Fruit fly (Drosophila melanogaster) whole organism, prepupa: ENCODE measurements around the gene msps.

ENCODE experiments used
- CG1621 ChIP-seq: fragments of 200-800 bp; sonication (Bioruptor generic); optimal IDR thresholded peaks from 3 replicates; lab custom pipeline; 2018; ENCODE audit warnings: missing biosample characterization, mild to moderate bottlenecking, missing genetic modification characterization
- CG6792 ChIP-seq: fragments of 200-800 bp; sonication (Bioruptor generic); optimal IDR thresholded peaks from 3 replicates; lab custom pipeline; 2016; ENCODE audit warnings: missing biosample characterization, missing genetic modification characterization
- Ets96B ChIP-seq: fragments of 200-800 bp; optimal IDR thresholded peaks from 2 replicates; lab custom pipeline; 2019; ENCODE audit warnings: missing biosample characterization, mild to moderate bottlenecking, missing genetic modification characterization, moderate library complexity
- vri ChIP-seq: fragments of 200-800 bp; sonication (Bioruptor generic); optimal IDR thresholded peaks from 3 replicates; lab custom pipeline; 2016; ENCODE audit warnings: missing biosample characterization, mild to moderate bottlenecking, missing genetic modification characterization

dm6 chr3R:16029584-16029983 lies 21.0 kb upstream of the msps start:
- TF ChIP-seq CG6792 (GFP tag; lab: Kevin White, UChicago): no peak
- no peak for TF ChIP-seq vri (GFP tag; lab: Kevin White, UChicago)
- TF ChIP-seq Ets96B: no peak
- TF ChIP-seq CG1621 (tag; lab: Kevin White, UChicago): no peak
